Fruit fly (Drosophila melanogaster) whole organism, embryonic: ENCODE data around the gene dgt6.

Source experiments
- Aef1 ChIP-seq: fragments of 200-800 bp; sonication (Bioruptor generic); IDR thresholded peaks from 3 replicates; pipeline ENCODE4 v1.3.6; 2022; ENCODE audit warnings: missing biosample characterization, missing genetic modification characterization
- Atf-2 ChIP-seq: fragments of 200-800 bp; sonication (Bioruptor generic); optimal IDR thresholded peaks from 2 replicates; lab custom pipeline; 2016; ENCODE audit warnings: missing biosample characterization, missing genetic modification characterization
- B-H1 ChIP-seq: fragments of 200-800 bp; sonication (Bioruptor generic); IDR thresholded peaks from 3 replicates; pipeline ENCODE4 v1.3.6; 2022; ENCODE audit warnings: missing biosample characterization, missing genetic modification characterization
- CG10267 ChIP-seq: fragments of 200-800 bp; sonication (Bioruptor generic); optimal IDR thresholded peaks from 2 replicates; lab custom pipeline; 2018; ENCODE audit warnings: missing biosample characterization, mild to moderate bottlenecking, missing genetic modification characterization, moderate library complexity
- CG11504 ChIP-seq: fragments of 200-800 bp; sonication (Bioruptor generic); optimal IDR thresholded peaks from 3 replicates; lab custom pipeline; 2019; ENCODE audit warnings: missing biosample characterization, mild to moderate bottlenecking, missing genetic modification characterization, moderate library complexity
- CG11560 ChIP-seq: fragments of 200-800 bp; sonication (Bioruptor generic); IDR thresholded peaks from 3 replicates; pipeline ENCODE4 v1.3.6; 2022; ENCODE audit warnings: missing biosample characterization, missing genetic modification characterization
- CG12219 ChIP-seq: fragments of 200-800 bp; sonication (Bioruptor generic); optimal IDR thresholded peaks from 3 replicates; lab custom pipeline; 2018; ENCODE audit warnings: missing biosample characterization, mild to moderate bottlenecking, missing genetic modification characterization
- CG12299 ChIP-seq: fragments of 200-800 bp; sonication (Bioruptor generic); optimal IDR thresholded peaks from 2 replicates; lab custom pipeline; 2018; ENCODE audit warnings: missing biosample characterization, mild to moderate bottlenecking, missing genetic modification characterization
- CG14710 ChIP-seq: fragments of 200-800 bp; sonication (Bioruptor generic); optimal IDR thresholded peaks from 3 replicates; lab custom pipeline; 2019; ENCODE audit warnings: missing biosample characterization, mild to moderate bottlenecking, missing genetic modification characterization, moderate library complexity
- CG15696 ChIP-seq: fragments of 200-800 bp; sonication (Bioruptor generic); optimal IDR thresholded peaks from 2 replicates; lab custom pipeline; 2019; ENCODE audit warnings: missing biosample characterization, mild to moderate bottlenecking, missing genetic modification characterization, moderate library complexity
- CG1647 ChIP-seq: fragments of 200-800 bp; sonication (Bioruptor generic); optimal IDR thresholded peaks from 3 replicates; lab custom pipeline; 2016; ENCODE audit warnings: missing biosample characterization, missing genetic modification characterization
- CG16813 ChIP-seq: fragments of 200-800 bp; sonication (Bioruptor generic); IDR thresholded peaks from 3 replicates; pipeline ENCODE4 v1.3.6; 2022; ENCODE audit warnings: missing biosample characterization, missing genetic modification characterization; ENCODE audit not compliant: partially characterized antibody
- CG16863 ChIP-seq: fragments of 200-800 bp; sonication (Bioruptor generic); optimal IDR thresholded peaks from 3 replicates; lab custom pipeline; 2016; ENCODE audit warnings: missing biosample characterization, missing genetic modification characterization
- CG17802 ChIP-seq: fragments of 200-800 bp; sonication (Bioruptor generic); optimal IDR thresholded peaks from 2 replicates; lab custom pipeline; 2018; ENCODE audit warnings: missing biosample characterization, mild to moderate bottlenecking, missing genetic modification characterization, moderate library complexity
- CG1832 ChIP-seq: fragments of 200-800 bp; sonication (Bioruptor generic); optimal IDR thresholded peaks from 2 replicates; lab custom pipeline; 2017; ENCODE audit warnings: missing biosample characterization, mild to moderate bottlenecking, missing genetic modification characterization, inconsistent platforms
- CG31441 ChIP-seq: fragments of 200-800 bp; sonication (Bioruptor generic); IDR thresholded peaks from 2 replicates; pipeline ENCODE4 v1.3.6; 2022; ENCODE audit warnings: missing biosample characterization, missing genetic modification characterization
- CG32532 ChIP-seq: fragments of 200-800 bp; sonication (Bioruptor generic); IDR thresholded peaks from 2 replicates; pipeline ENCODE4 v1.3.6; 2022; ENCODE audit warnings: missing biosample characterization, missing genetic modification characterization
- CG34422 ChIP-seq: fragments of 200-800 bp; sonication (Bioruptor generic); IDR thresholded peaks from 3 replicates; pipeline ENCODE4 v1.3.6; 2022; ENCODE audit warnings: missing biosample characterization, missing genetic modification characterization
- CG5180 ChIP-seq: fragments of 200-800 bp; sonication (Bioruptor generic); optimal IDR thresholded peaks from 3 replicates; lab custom pipeline; 2017; ENCODE audit warnings: missing biosample characterization, missing genetic modification characterization, mild to moderate bottlenecking, moderate library complexity, missing genetic modification reagents
- CG5953 ChIP-seq: fragments of 200-800 bp; sonication (Bioruptor generic); IDR thresholded peaks from 2 replicates; pipeline ENCODE4 v1.3.6; 2022; ENCODE audit warnings: missing biosample characterization, missing genetic modification characterization
- CG6765 ChIP-seq: fragments of 200-800 bp; sonication (Bioruptor generic); optimal IDR thresholded peaks from 3 replicates; lab custom pipeline; 2017; ENCODE audit warnings: missing biosample characterization, mild to moderate bottlenecking, missing genetic modification characterization
- CG6813 ChIP-seq: fragments of 200-800 bp; sonication (Bioruptor generic); optimal IDR thresholded peaks from 2 replicates; lab custom pipeline; 2017; ENCODE audit warnings: missing biosample characterization, missing genetic modification characterization, mild to moderate bottlenecking, moderate library complexity, missing genetic modification reagents
- CG7839 ChIP-seq: fragments of 200-800 bp; sonication (Bioruptor generic); optimal IDR thresholded peaks from 3 replicates; lab custom pipeline; 2018; ENCODE audit warnings: missing biosample characterization, mild to moderate bottlenecking, missing genetic modification characterization, moderate library complexity
- CHES-1-like ChIP-seq: fragments of 200-800 bp; sonication (Bioruptor generic); optimal IDR thresholded peaks from 2 replicates; lab custom pipeline; 2016; ENCODE audit warnings: missing biosample characterization, missing genetic modification characterization
- Dip3 ChIP-seq: fragments of 200-800 bp; sonication (Bioruptor generic); optimal IDR thresholded peaks from 3 replicates; lab custom pipeline; 2016; ENCODE audit warnings: missing biosample characterization, missing genetic modification characterization
- Doc3 ChIP-seq: fragments of 200-800 bp; sonication (Bioruptor generic); IDR thresholded peaks from 3 replicates; pipeline ENCODE4 v1.3.6; 2022; ENCODE audit warnings: missing biosample characterization, missing genetic modification characterization; ENCODE audit not compliant: partially characterized antibody
- Hmx ChIP-seq: fragments of 200-800 bp; sonication (Bioruptor generic); optimal IDR thresholded peaks from 2 replicates; lab custom pipeline; 2016; ENCODE audit warnings: missing biosample characterization, missing genetic modification characterization
- Max ChIP-seq: fragments of 200-800 bp; sonication (Bioruptor generic); optimal IDR thresholded peaks from 2 replicates; lab custom pipeline; 2016; ENCODE audit warnings: missing biosample characterization, mild to moderate bottlenecking, missing genetic modification characterization
- NfI ChIP-seq: fragments of 200-800 bp; sonication (Bioruptor generic); optimal IDR thresholded peaks from 3 replicates; lab custom pipeline; 2018; ENCODE audit warnings: missing biosample characterization, mild to moderate bottlenecking, missing genetic modification characterization, moderate library complexity
- Opbp ChIP-seq: fragments of 200-800 bp; sonication (Bioruptor generic); IDR thresholded peaks from 3 replicates; pipeline ENCODE4 v1.3.6; 2022; ENCODE audit warnings: missing biosample characterization, missing genetic modification characterization; ENCODE audit not compliant: partially characterized antibody
- Optix ChIP-seq: fragments of 200-800 bp; sonication (Bioruptor generic); IDR thresholded peaks from 3 replicates; pipeline ENCODE4 v1.3.6; 2022; ENCODE audit warnings: missing biosample characterization, missing genetic modification characterization
- PHDP ChIP-seq: fragments of 200-800 bp; sonication (Bioruptor generic); optimal IDR thresholded peaks from 3 replicates; lab custom pipeline; 2018; ENCODE audit warnings: missing biosample characterization, mild to moderate bottlenecking, missing genetic modification characterization, moderate library complexity
- Sox100B ChIP-seq: fragments of 200-800 bp; sonication (Bioruptor generic); optimal IDR thresholded peaks from 3 replicates; lab custom pipeline; 2018; ENCODE audit warnings: missing biosample characterization, mild to moderate bottlenecking, missing genetic modification characterization
- TFAM ChIP-seq: fragments of 200-800 bp; sonication (Bioruptor generic); optimal IDR thresholded peaks from 2 replicates; lab custom pipeline; 2017; ENCODE audit warnings: missing biosample characterization, missing genetic modification characterization, inconsistent platforms
- Vsx1 ChIP-seq: fragments of 200-800 bp; sonication (Bioruptor generic); optimal IDR thresholded peaks from 2 replicates; lab custom pipeline; 2017; ENCODE audit warnings: missing biosample characterization, mild to moderate bottlenecking, missing genetic modification characterization, missing genetic modification reagents
- aop ChIP-seq: fragments of 200-800 bp; sonication (Bioruptor generic); IDR thresholded peaks from 2 replicates; pipeline ENCODE4 v1.3.6; 2022; ENCODE audit warnings: missing biosample characterization, missing genetic modification characterization
- ara ChIP-seq: fragments of 200-800 bp; sonication (Bioruptor generic); IDR thresholded peaks from 2 replicates; pipeline ENCODE4 v1.3.6; 2022; ENCODE audit warnings: missing biosample characterization, missing genetic modification characterization
- az2 ChIP-seq: fragments of 200-800 bp; sonication (Bioruptor generic); optimal IDR thresholded peaks from 3 replicates; lab custom pipeline; 2016; ENCODE audit warnings: missing biosample characterization, missing genetic modification characterization
- caup ChIP-seq: fragments of 200-800 bp; sonication (Bioruptor generic); optimal IDR thresholded peaks from 3 replicates; lab custom pipeline; 2017; ENCODE audit warnings: missing biosample characterization, mild to moderate bottlenecking, missing genetic modification characterization, moderate library complexity; ENCODE audit not compliant: severe bottlenecking
- corto ChIP-seq: fragments of 200-800 bp; sonication (Bioruptor generic); optimal IDR thresholded peaks from 2 replicates; lab custom pipeline; 2016; ENCODE audit warnings: missing biosample characterization, mild to moderate bottlenecking, missing genetic modification characterization, moderate library complexity
- ftz-f1 ChIP-seq: fragments of 200-800 bp; sonication (Bioruptor generic); optimal IDR thresholded peaks from 2 replicates; lab custom pipeline; 2016; ENCODE audit warnings: missing biosample characterization, missing genetic modification characterization
- h ChIP-seq: fragments of >200 bp; optimal IDR thresholded peaks from 2 replicates; lab custom pipeline; 2017
- nom ChIP-seq: fragments of 200-800 bp; sonication (Bioruptor generic); optimal IDR thresholded peaks from 2 replicates; lab custom pipeline; 2017; ENCODE audit warnings: missing biosample characterization, missing genetic modification characterization, mild to moderate bottlenecking, moderate library complexity, missing genetic modification reagents
- pb ChIP-seq: fragments of 200-800 bp; sonication (Bioruptor generic); optimal IDR thresholded peaks from 3 replicates; lab custom pipeline; 2016; ENCODE audit warnings: missing biosample characterization, missing genetic modification characterization
- sens ChIP-seq: fragments of 200-800 bp; sonication (Bioruptor generic); peaks from one replicate; lab custom pipeline; 2016; ENCODE audit warnings: missing biosample characterization, missing genetic modification characterization
- sisA ChIP-seq: fragments of 200-800 bp; sonication (Bioruptor generic); IDR thresholded peaks from 2 replicates; pipeline ENCODE4 v1.3.6; 2022; ENCODE audit warnings: missing biosample characterization, missing genetic modification characterization
- sug ChIP-seq: fragments of 200-800 bp; optimal IDR thresholded peaks from 2 replicates; lab custom pipeline; 2019; ENCODE audit warnings: missing biosample characterization, mild to moderate bottlenecking, missing genetic modification characterization, moderate library complexity
- wek ChIP-seq: fragments of 200-800 bp; sonication (Bioruptor generic); optimal IDR thresholded peaks from 3 replicates; lab custom pipeline; 2018; ENCODE audit warnings: missing biosample characterization, mild to moderate bottlenecking, missing genetic modification characterization, moderate library complexity

The dgt6 gene

DNA sequence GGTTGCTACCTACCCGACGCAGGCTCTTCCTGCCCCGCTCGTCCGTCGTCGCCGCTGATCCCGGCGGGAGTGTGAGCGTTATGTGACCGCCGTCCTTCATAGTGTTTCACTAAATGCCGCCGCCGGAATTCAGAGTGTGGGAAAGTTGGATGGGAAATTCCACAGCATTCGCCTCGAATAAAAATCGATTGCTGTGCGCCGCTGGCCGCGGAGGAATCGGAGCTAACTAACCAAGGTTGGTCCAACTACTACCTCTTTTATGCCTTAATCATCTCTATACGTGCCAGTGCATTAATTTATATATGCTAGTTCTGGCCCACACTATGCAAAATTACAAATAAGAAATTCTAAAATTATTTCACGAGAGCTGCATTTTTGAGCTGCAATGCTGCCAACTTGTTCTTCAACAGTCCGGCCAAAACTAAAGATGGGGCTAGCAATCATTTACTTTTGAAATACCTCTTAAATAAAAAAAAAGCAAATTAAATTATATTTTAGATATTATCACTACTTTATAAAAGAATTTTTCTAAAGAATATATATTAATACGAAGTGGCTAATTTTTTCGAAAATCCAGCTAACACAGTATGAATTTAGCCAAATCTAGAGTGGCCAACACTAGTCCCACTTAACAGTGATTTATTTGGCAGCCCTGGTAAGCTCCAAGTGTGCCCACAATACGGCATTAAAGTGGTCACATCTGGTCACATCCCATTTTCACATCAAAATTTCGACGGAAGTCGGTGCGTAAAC, 18.2 kb downstream of the dgt6 start, which contains the start of the genes alpha-Man-Ib and Pdhb (continued):
- no peak for TF ChIP-seq CG7839 (tag; lab: Kevin White, UChicago)
- no peak for TF ChIP-seq TFAM (GFP tag; lab: Kevin White, UChicago)
- TF ChIP-seq CG16813 (GFP tag; lab: Robert Waterston, UW), result 0 out of 3 replicates have a peak, but pooled peaks have one; percentile 18
- TF ChIP-seq aop (GFP tag; lab: Robert Waterston, UW), result no peak
- TF ChIP-seq sens (GFP tag; lab: Kevin White, UChicago), result peak; percentile 95
- no peak for TF ChIP-seq Vsx1 (GFP tag; lab: Kevin White, UChicago)
- peak; percentile 82 for TF ChIP-seq Aef1 (GFP tag; lab: Robert Waterston, UW)
- peak; percentile 22 for TF ChIP-seq CG1647 (GFP tag; lab: Kevin White, UChicago)
- TF ChIP-seq NfI (GFP tag; lab: Kevin White, UChicago), result peak; percentile 82
- no peak for TF ChIP-seq CG5180
- TF ChIP-seq CG12219 (GFP tag; lab: Kevin White, UChicago), result peak; percentile 6
- peak; percentile 66 for TF ChIP-seq caup (GFP tag; lab: Kevin White, UChicago)
- TF ChIP-seq CG6765, result peak; percentile 24
- TF ChIP-seq sisA, result peak; percentile 82
- no peak for TF ChIP-seq Opbp (GFP tag; lab: Robert Waterston, UW)
- TF ChIP-seq nom (GFP tag; lab: Kevin White, UChicago), result peak; percentile 45
- peak; percentile 26 for TF ChIP-seq Dip3 (GFP tag; lab: Kevin White, UChicago)
- TF ChIP-seq corto (GFP tag; lab: Kevin White, UChicago), result no peak
- TF ChIP-seq Max (GFP tag; lab: Kevin White, UChicago), result peak; percentile 57
- TF ChIP-seq CG15696, result peak; percentile 81
- peak; percentile 19 for TF ChIP-seq CHES-1-like (GFP tag; lab: Kevin White, UChicago)
- TF ChIP-seq h (lab: Kevin White, UChicago), result no peak
- TF ChIP-seq B-H1, result peak; percentile 61
- TF ChIP-seq Doc3 (GFP tag; lab: Robert Waterston, UW), result 0 out of 3 replicates have a peak, but pooled peaks have one; percentile 15
- peak; percentile 89 for TF ChIP-seq CG32532 (GFP tag; lab: Robert Waterston, UW)
- peak; percentile 72 for TF ChIP-seq PHDP (tag; lab: Kevin White, UChicago)
- TF ChIP-seq Atf-2, result no peak
- TF ChIP-seq ara (GFP tag; lab: Robert Waterston, UW), result no peak
- TF ChIP-seq CG14710, result peak; percentile 98
- TF ChIP-seq Sox100B (GFP tag; lab: Kevin White, UChicago), result no peak
- peak; percentile 74 for TF ChIP-seq sug (tag; lab: Kevin White, UChicago)
- TF ChIP-seq CG5953 (GFP tag; lab: Robert Waterston, UW), result 0 out of 2 replicates have a peak, but pooled peaks have one; percentile 5
- no peak for TF ChIP-seq Hmx (GFP tag; lab: Kevin White, UChicago)
- peak; percentile 56; the same call in 2 of the 3 replicates for TF ChIP-seq Optix (GFP tag; lab: Robert Waterston, UW)
- no peak for TF ChIP-seq CG1832 (GFP tag; lab: Kevin White, UChicago)
- TF ChIP-seq CG12299 (tag; lab: Kevin White, UChicago), result peak; percentile 50
- TF ChIP-seq CG34422 (GFP tag; lab: Robert Waterston, UW), result peak; percentile 87
- peak; percentile 51 for TF ChIP-seq CG6813 (GFP tag; lab: Kevin White, UChicago)
- TF ChIP-seq CG10267 (tag; lab: Kevin White, UChicago), result peak; percentile 82
- TF ChIP-seq CG11560 (tag; lab: Robert Waterston, UW), result peak; percentile 53; the same call in 1 of the 3 replicates
- TF ChIP-seq CG17802 (tag; lab: Kevin White, UChicago), result peak; percentile 42
- no peak for TF ChIP-seq pb (GFP tag; lab: Kevin White, UChicago)
- no peak; the same call in 1 of the 2 replicates for TF ChIP-seq CG31441
- no peak for TF ChIP-seq ftz-f1
- no peak for TF ChIP-seq CG11504
- TF ChIP-seq wek, result no peak
- TF ChIP-seq CG16863, result peak; percentile 45
- TF ChIP-seq az2 (GFP tag; lab: Kevin White, UChicago), result peak; percentile 77
